Worm (Caenorhabditis elegans) whole organism, mixed stage, embryonic: ENCODE results near the gene str-13.

ENCODE experiments used
- nhr-237 ChIP-seq: fragments of 150-350 bp; optimal IDR thresholded peaks from 2 replicates; lab custom pipeline; 2014; ENCODE audit warnings: missing biosample characterization, missing genetic modification characterization
- snpc-4 ChIP-seq: fragments of 150-350 bp; optimal IDR thresholded peaks from 2 replicates; lab custom pipeline; 2014; ENCODE audit warnings: missing biosample characterization, missing genetic modification characterization
- zip-8 ChIP-seq: fragments of 150-350 bp; optimal IDR thresholded peaks from 2 replicates; lab custom pipeline; 2014; ENCODE audit warnings: missing biosample characterization, missing genetic modification characterization
- ztf-11 ChIP-seq: fragments of 150-350 bp; optimal IDR thresholded peaks from 2 replicates; lab custom pipeline; 2014; ENCODE audit warnings: missing biosample characterization, missing genetic modification characterization

- TF ChIP-seq snpc-4 (tag; lab: Kevin White, UChicago) (no peak), zip-8 (tag; lab: Kevin White, UChicago) (no peak), ztf-11 (tag; lab: Kevin White, UChicago) (no peak), nhr-237 (tag; lab: Kevin White, UChicago) (no peak)
Observed at ce11 chrV:2684227-2684626, 42.8 kb downstream of the str-13 start.
